Worm (Caenorhabditis elegans) whole organism, L2 larva: ENCODE results near the gene asp-7.

Source experiments
- C34F6.9 ChIP-seq: fragments of 150-350 bp; optimal IDR thresholded peaks from 2 replicates; lab custom pipeline; 2014; ENCODE audit warnings: missing biosample characterization, missing genetic modification characterization
- F13H6.1 ChIP-seq: sonication (generic microtip); optimal IDR thresholded peaks from 2 replicates; lab custom pipeline; 2016; ENCODE audit warnings: missing genetic modification characterization, missing compliant biosample characterization
- R02D3.7 ChIP-seq: fragments of 150-350 bp; optimal IDR thresholded peaks from 2 replicates; lab custom pipeline; 2014; ENCODE audit warnings: missing biosample characterization, missing genetic modification characterization
- Y55F3AM.14 ChIP-seq: fragments of 200-800 bp; sonication (Bioruptor generic); optimal IDR thresholded peaks from 2 replicates; lab custom pipeline; 2018; ENCODE audit warnings: mild to moderate bottlenecking, missing genetic modification characterization, missing compliant biosample characterization
- ZK546.5 ChIP-seq: sonication (generic microtip); optimal IDR thresholded peaks from 2 replicates; lab custom pipeline; 2017; ENCODE audit warnings: missing biosample characterization, missing genetic modification characterization
- alr-1 ChIP-seq: fragments of 150-350 bp; optimal IDR thresholded peaks from 2 replicates; lab custom pipeline; 2014; ENCODE audit warnings: missing biosample characterization, missing genetic modification characterization
- aly-2 ChIP-seq: fragments of 150-350 bp; optimal IDR thresholded peaks from 2 replicates; lab custom pipeline; 2014; ENCODE audit warnings: missing biosample characterization, missing genetic modification characterization
- ama-1 ChIP-seq: fragments of 150-350 bp; optimal IDR thresholded peaks from 2 replicates; lab custom pipeline; 2018; ENCODE audit warnings: inconsistent platforms
- blmp-1 ChIP-seq: sonication (generic microtip); optimal IDR thresholded peaks from 2 replicates; lab custom pipeline; 2017; ENCODE audit warnings: missing genetic modification characterization, mild to moderate bottlenecking, missing compliant biosample characterization, antibody characterized with exemption, moderate library complexity; ENCODE audit not compliant: insufficient read depth
- ceh-82 ChIP-seq: fragments of 150-350 bp; optimal IDR thresholded peaks from 2 replicates; lab custom pipeline; 2014; ENCODE audit warnings: missing biosample characterization, missing genetic modification characterization
- crh-2 ChIP-seq: sonication (generic microtip); optimal IDR thresholded peaks from 2 replicates; lab custom pipeline; 2017; ENCODE audit warnings: missing biosample characterization, missing genetic modification characterization
- dmd-4 ChIP-seq: sonication (generic microtip); optimal IDR thresholded peaks from 2 replicates; lab custom pipeline; 2017; ENCODE audit warnings: missing biosample characterization, missing genetic modification characterization
- egl-27 ChIP-seq: sonication (generic microtip); optimal IDR thresholded peaks from 3 replicates; lab custom pipeline; 2017; ENCODE audit warnings: missing biosample characterization, missing genetic modification reagents, missing genetic modification characterization
- elt-1 ChIP-seq: fragments of 150-350 bp; optimal IDR thresholded peaks from 2 replicates; lab custom pipeline; 2014; ENCODE audit warnings: missing biosample characterization, missing genetic modification characterization
- elt-3 ChIP-seq: sonication (generic microtip); optimal IDR thresholded peaks from 2 replicates; lab custom pipeline; 2017; ENCODE audit warnings: missing biosample characterization, missing genetic modification characterization
- fos-1 ChIP-seq: fragments of 150-350 bp; optimal IDR thresholded peaks from 2 replicates; lab custom pipeline; 2014; ENCODE audit warnings: missing biosample characterization, missing genetic modification characterization
- gmeb-1 ChIP-seq: fragments of 150-350 bp; optimal IDR thresholded peaks from 2 replicates; lab custom pipeline; 2014; ENCODE audit warnings: missing biosample characterization, missing genetic modification characterization
- lin-11 ChIP-seq: fragments of 150-350 bp; sonication (generic microtip); optimal IDR thresholded peaks from 2 replicates; lab custom pipeline; 2014; ENCODE audit warnings: missing biosample characterization, missing genetic modification characterization, inconsistent platforms, mixed read lengths
- lin-13 ChIP-seq: fragments of 150-350 bp; optimal IDR thresholded peaks from 2 replicates; lab custom pipeline; 2014; ENCODE audit warnings: missing biosample characterization, missing genetic modification reagents, missing genetic modification characterization
- lsy-2 ChIP-seq, 2 experiments: fragments of 150-350 bp in 1 of 2; sonication (generic microtip) in 1 of 2; optimal IDR thresholded peaks; 2 replicates each; lab custom pipeline; 2014 to 2017; ENCODE audit warnings: missing biosample characterization in 2 of 2, missing genetic modification characterization in 2 of 2
- mab-5 ChIP-seq: fragments of 150-350 bp; optimal IDR thresholded peaks from 2 replicates; lab custom pipeline; 2014; ENCODE audit warnings: missing biosample characterization, missing genetic modification characterization
- mbf-1 ChIP-seq: sonication (generic microtip); optimal IDR thresholded peaks from 2 replicates; lab custom pipeline; 2017; ENCODE audit warnings: missing biosample characterization, missing genetic modification characterization
- mdl-1 ChIP-seq, 2 experiments: fragments of 150-350 bp in 1 of 2; sonication (generic microtip) in 1 of 2; optimal IDR thresholded peaks; 2 replicates each; lab custom pipeline; 2017; ENCODE audit warnings: missing biosample characterization in 2 of 2, missing genetic modification characterization in 2 of 2
- nhr-129 ChIP-seq: fragments of 150-350 bp; optimal IDR thresholded peaks from 2 replicates; lab custom pipeline; 2014; ENCODE audit warnings: missing biosample characterization, missing genetic modification characterization
- nhr-23 ChIP-seq: fragments of 150-350 bp; optimal IDR thresholded peaks from 2 replicates; lab custom pipeline; 2014; ENCODE audit warnings: missing biosample characterization, missing genetic modification reagents, missing genetic modification characterization
- nhr-237 ChIP-seq: fragments of 150-350 bp; optimal IDR thresholded peaks from 2 replicates; lab custom pipeline; 2014; ENCODE audit warnings: missing biosample characterization, missing genetic modification characterization
- nhr-25 ChIP-seq: fragments of 150-350 bp; sonication (generic microtip); optimal IDR thresholded peaks from 3 replicates; lab custom pipeline; 2014; ENCODE audit warnings: missing biosample characterization, missing genetic modification characterization
- peb-1 ChIP-seq: fragments of 150-350 bp; optimal IDR thresholded peaks from 2 replicates; lab custom pipeline; 2014; ENCODE audit warnings: missing biosample characterization, missing genetic modification characterization
- sem-4 ChIP-seq: fragments of 150-350 bp; optimal IDR thresholded peaks from 2 replicates; lab custom pipeline; 2014; ENCODE audit warnings: missing biosample characterization, missing genetic modification reagents, missing genetic modification characterization
- skn-1 ChIP-seq: sonication (generic microtip); optimal IDR thresholded peaks from 2 replicates; lab custom pipeline; 2017; ENCODE audit warnings: missing biosample characterization, missing genetic modification characterization
- sma-3 ChIP-seq: sonication (generic microtip); optimal IDR thresholded peaks from 2 replicates; lab custom pipeline; 2016; ENCODE audit warnings: missing genetic modification reagents, missing genetic modification characterization, missing compliant biosample characterization
- sma-9 ChIP-seq, 2 experiments: fragments of 150-350 bp in 1 of 2; sonication (generic microtip) in 1 of 2; optimal IDR thresholded peaks; 2 replicates each; lab custom pipeline; 2014 to 2016; ENCODE audit warnings: missing genetic modification characterization in 2 of 2, mild to moderate bottlenecking in 1 of 2, missing biosample characterization in 1 of 2, missing compliant biosample characterization in 1 of 2, missing genetic modification reagents in 1 of 2, moderate library complexity in 1 of 2
- snpc-4 ChIP-seq: fragments of 150-350 bp; optimal IDR thresholded peaks from 2 replicates; lab custom pipeline; 2014; ENCODE audit warnings: missing biosample characterization, missing genetic modification characterization
- unc-39 ChIP-seq: fragments of 150-350 bp; optimal IDR thresholded peaks from 2 replicates; lab custom pipeline; 2014; ENCODE audit warnings: missing biosample characterization, missing genetic modification characterization
- unc-55 ChIP-seq: fragments of 150-350 bp; sonication (generic microtip); optimal IDR thresholded peaks from 3 replicates; lab custom pipeline; 2014; ENCODE audit warnings: missing biosample characterization, missing genetic modification reagents, missing genetic modification characterization
- unc-62 ChIP-seq: fragments of 150-350 bp; optimal IDR thresholded peaks from 2 replicates; lab custom pipeline; 2014; ENCODE audit warnings: missing biosample characterization, missing genetic modification reagents, missing genetic modification characterization
- zag-1 ChIP-seq: fragments of 150-350 bp; optimal IDR thresholded peaks from 2 replicates; lab custom pipeline; 2014; ENCODE audit warnings: missing biosample characterization, missing genetic modification characterization
- ztf-1 ChIP-seq: fragments of 200-800 bp; sonication (Bioruptor generic); conservative IDR thresholded peaks from 2 replicates; pipeline ENCODE4 v1.3.6; 2022; ENCODE audit warnings: missing genetic modification characterization, missing compliant biosample characterization
- ztf-11 ChIP-seq: sonication (generic microtip); optimal IDR thresholded peaks from 2 replicates; lab custom pipeline; 2017; ENCODE audit warnings: missing biosample characterization, missing genetic modification characterization

Gene asp-7

DNA sequence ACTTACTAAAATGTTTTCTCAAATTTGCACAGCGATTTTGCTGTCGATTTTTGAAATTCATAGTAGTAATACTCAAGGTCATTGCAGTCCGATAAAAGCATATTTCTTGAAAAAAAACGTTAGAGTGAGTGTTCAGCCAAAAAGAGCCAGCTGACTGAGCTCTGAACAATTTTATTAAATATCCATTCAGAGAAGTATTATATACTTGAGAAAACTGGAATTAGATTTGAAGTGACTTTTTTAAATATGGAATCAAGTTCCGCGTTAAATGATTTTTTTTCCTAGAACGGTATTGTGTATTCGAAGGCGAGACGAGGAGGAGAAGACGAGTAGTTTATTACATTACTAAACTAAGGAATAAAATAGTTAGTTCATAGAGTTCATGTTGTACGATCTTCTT, 36.6 kb upstream of the asp-7 start, which contains the start of gene srw-121:
Gene srw-121, minus strand, starts transcription at position 101 of the 400 bp plus-strand sequence.
- TF ChIP-seq gmeb-1 (tag; lab: Kevin White, UChicago) (no peak), egl-27 (tag; lab: Kevin White, UChicago) (no peak), nhr-25 (tag; lab: Kevin White, UChicago) (no peak), fos-1 (no peak), nhr-237 (tag; lab: Kevin White, UChicago) (no peak), aly-2 (no peak), C34F6.9 (no peak), unc-55 (GFP tag; lab: Kevin White, UChicago) (no peak), snpc-4 (tag; lab: Kevin White, UChicago) (no peak), peb-1 (tag; lab: Kevin White, UChicago) (no peak)

DNA sequence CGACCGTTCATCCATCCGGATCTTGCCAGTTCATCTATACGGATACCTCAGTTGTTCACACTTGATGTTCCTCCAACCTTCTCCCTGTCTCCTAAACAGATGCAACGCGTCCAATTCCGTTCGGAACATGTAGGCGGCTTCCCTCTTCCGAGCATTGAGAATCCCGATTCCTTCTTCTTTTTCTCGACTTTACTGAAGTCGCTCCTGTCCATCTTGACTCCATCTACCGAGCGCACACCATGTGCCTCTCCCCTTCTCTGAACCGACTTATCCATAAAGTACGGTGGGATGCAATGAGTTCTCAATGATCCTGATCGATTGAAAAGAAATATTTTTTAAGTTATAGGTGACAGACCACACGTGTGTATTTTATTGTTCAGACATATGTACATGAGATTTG, 36.0 kb upstream of the asp-7 start:
- TF ChIP-seq nhr-23 (tag; lab: Kevin White, UChicago) = no peak
- TF ChIP-seq mdl-1 (tag; optimal IDR thresholded peaks at IDR 0.05; lab: Kevin White, UChicago) = no peak
- TF ChIP-seq sma-9 (GFP tag; optimal IDR thresholded peaks at IDR 0.05; lab: Kevin White, UChicago) = no peak
- no peak for TF ChIP-seq sma-9 (tag; optimal IDR thresholded peaks at IDR 0.05; lab: Kevin White, UChicago)
- no peak for TF ChIP-seq nhr-237 (tag; lab: Kevin White, UChicago)
- no peak for TF ChIP-seq sem-4
- TF ChIP-seq ceh-82 = no peak
- no peak for TF ChIP-seq crh-2 (tag; lab: Kevin White, UChicago)
- TF ChIP-seq mab-5 = no peak

DNA sequence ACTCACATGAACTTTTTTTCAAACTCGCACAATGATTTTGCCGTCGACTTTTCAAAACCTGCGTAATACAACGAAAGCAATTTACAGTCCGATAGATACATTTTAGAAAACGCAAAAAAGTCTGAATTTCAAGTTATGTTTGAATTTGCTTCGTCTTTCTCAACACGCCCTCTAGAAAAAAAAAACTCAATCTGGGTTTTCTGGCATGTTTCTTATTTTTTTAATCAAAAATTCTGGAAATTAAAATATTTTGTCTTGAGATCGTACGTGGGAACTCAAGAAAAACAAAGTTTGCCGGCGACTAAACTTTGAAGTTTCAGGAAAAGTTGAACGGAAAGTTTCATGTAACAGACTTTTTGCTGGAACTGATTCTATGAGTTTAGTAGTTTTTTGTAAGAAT, 34.3 kb upstream of the asp-7 start, which contains the start of gene srw-115:
Gene srw-115, minus strand, starts transcription at position 101 of the 400 bp plus-strand sequence.
- TF ChIP-seq sma-3 = no peak
- TF ChIP-seq alr-1 = no peak
- TF ChIP-seq aly-2 = no peak
- no peak for TF ChIP-seq R02D3.7 (tag; lab: Kevin White, UChicago)
- TF ChIP-seq snpc-4 (tag; lab: Kevin White, UChicago) = no peak
- TF ChIP-seq nhr-237 (tag; lab: Kevin White, UChicago) = no peak

DNA sequence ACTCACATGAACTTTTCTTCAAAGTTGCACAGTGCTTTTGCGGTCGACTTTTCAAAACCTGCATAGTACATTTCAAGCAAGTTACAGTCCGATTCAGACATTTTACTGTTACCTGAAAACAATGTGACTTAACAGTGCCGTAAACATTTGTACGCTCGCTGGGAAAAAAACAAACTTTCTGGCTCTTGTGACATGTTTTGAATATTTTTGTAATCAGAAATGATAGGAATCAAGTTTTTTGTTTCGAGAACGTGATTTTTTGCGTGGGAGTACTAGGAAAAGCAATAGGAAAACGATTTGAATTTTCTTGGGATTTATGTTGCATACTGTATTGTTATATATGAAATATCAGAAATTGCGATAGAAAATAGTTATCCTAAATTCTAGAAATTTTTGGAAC, 32.0 kb upstream of the asp-7 start, which contains the start of gene srw-120:
Gene srw-120, minus strand, starts transcription at position 101 of the 400 bp plus-strand sequence.
- no peak for TF ChIP-seq dmd-4
- no peak for TF ChIP-seq unc-55 (GFP tag; lab: Kevin White, UChicago)
- no peak for TF ChIP-seq Y55F3AM.14 (GFP tag; lab: Kevin White, UChicago)
- no peak for TF ChIP-seq C34F6.9
- TF ChIP-seq F13H6.1 (tag; lab: Kevin White, UChicago) = no peak
- no peak for TF ChIP-seq sma-3
- no peak for TF ChIP-seq blmp-1 (tag; lab: Kevin White, UChicago)
- no peak for TF ChIP-seq mbf-1
- no peak for TF ChIP-seq unc-39 (tag; lab: Kevin White, UChicago)
- TF ChIP-seq lin-11 (tag; lab: Kevin White, UChicago) = no peak
- no peak for TF ChIP-seq elt-3 (tag; lab: Kevin White, UChicago)
- no peak for TF ChIP-seq lsy-2 (tag; optimal IDR thresholded peaks at IDR 0.05; lab: Kevin White, UChicago)
- TF ChIP-seq ZK546.5 = no peak
- no peak for TF ChIP-seq mdl-1 (tag; optimal IDR thresholded peaks at IDR 0.05; lab: Kevin White, UChicago)
- TF ChIP-seq nhr-237 (tag; lab: Kevin White, UChicago) = no peak
- no peak for TF ChIP-seq ceh-82
- TF ChIP-seq elt-1 = no peak

- TF ChIP-seq lin-13 (GFP tag; lab: Kevin White, UChicago) = no peak
- no peak for TF ChIP-seq ama-1 (lab: Kevin White, UChicago)
- no peak for TF ChIP-seq sma-3
- TF ChIP-seq ztf-1 = no peak
- TF ChIP-seq ztf-11 (tag; lab: Kevin White, UChicago) = no peak
- TF ChIP-seq nhr-237 (tag; lab: Kevin White, UChicago) = no peak
- TF ChIP-seq mdl-1 (tag; optimal IDR thresholded peaks at IDR 0.05; lab: Kevin White, UChicago) = no peak
- TF ChIP-seq skn-1 (tag; lab: Kevin White, UChicago) = no peak
- no peak for TF ChIP-seq unc-62 (GFP tag; lab: Kevin White, UChicago)
- TF ChIP-seq elt-1 = no peak
- TF ChIP-seq peb-1 (tag; lab: Kevin White, UChicago) = no peak
- TF ChIP-seq gmeb-1 (tag; lab: Kevin White, UChicago) = no peak
- TF ChIP-seq nhr-129 (tag; lab: Kevin White, UChicago) = no peak
- no peak for TF ChIP-seq mbf-1
- no peak for TF ChIP-seq zag-1 (tag; lab: Kevin White, UChicago)
- no peak for TF ChIP-seq C34F6.9
- TF ChIP-seq alr-1 = no peak
Measured at ce11 chrV:2999736-3000135, 28.3 kb upstream of the asp-7 start, which contains the start of gene srw-119. Gene srw-119 (minus strand): TSS chrV:2999836.
